Fruit fly (Drosophila melanogaster) S2 (cell line): Measurements from ENCODE around the gene CG13252.

Source experiments
- CG8478 ChIP-seq: fragments of >200 bp; optimal IDR thresholded peaks from 2 replicates; lab custom pipeline; 2018
- CTCF ChIP-seq, 2 experiments: fragments of >200 bp; optimal IDR thresholded peaks; 2 replicates each; lab custom pipeline; 2018

Gene CG13252

dm6 chr3L:20761482-20761881 lies 31.1 kb downstream of the CG13252 start:
- TF ChIP-seq CG8478 (lab: Kevin White, UChicago) (no peak), CTCF (optimal IDR thresholded peaks at IDR 0.05; lab: Kevin White, UChicago) (no peak)

- no peak for TF ChIP-seq CG8478 (lab: Kevin White, UChicago)
- no peak for TF ChIP-seq CTCF (optimal IDR thresholded peaks at IDR 0.05; lab: Kevin White, UChicago)
These were observed 36.8 kb downstream of the CG13252 start for dm6 chr3L:20767227-20767626.

- TF ChIP-seq CTCF (optimal IDR thresholded peaks at IDR 0.05; lab: Kevin White, UChicago) (peak in 1 of 2 experiments; percentile 9), CG8478 (lab: Kevin White, UChicago) (no peak)
These were observed 39.0 kb downstream of the CG13252 start, which contains the start of the genes CG4074 and CG4186 for dm6 chr3L:20769350-20769749. TSS of gene CG4074 (minus strand) at chr3L:20769500. TSS of gene CG4186 (plus strand) at chr3L:20769586.

- TF ChIP-seq CTCF (optimal IDR thresholded peaks at IDR 0.05; lab: Kevin White, UChicago) (no peak), CG8478 (lab: Kevin White, UChicago) (no peak)
These were observed 40.9 kb downstream of the CG13252 start, which contains the start of the genes CG4042 and Pitslre for dm6 chr3L:20771001-20771890. TSS of gene CG4042 (minus strand) at chr3L:20771507. TSS of gene Pitslre (plus strand) at chr3L:20771528.

dm6 chr3L:20771891-20772646 lies 41.7 kb downstream of the CG13252 start:
- TF ChIP-seq CG8478 (lab: Kevin White, UChicago) (no peak), CTCF (optimal IDR thresholded peaks at IDR 0.05; lab: Kevin White, UChicago) (no peak)

dm6 chr3L:20772647-20773015 lies 42.2 kb downstream of the CG13252 start:
- no peak for TF ChIP-seq CG8478 (lab: Kevin White, UChicago)
- no peak for TF ChIP-seq CTCF (optimal IDR thresholded peaks at IDR 0.05; lab: Kevin White, UChicago)

- TF ChIP-seq CG8478 (lab: Kevin White, UChicago) (no peak), CTCF (optimal IDR thresholded peaks at IDR 0.05; lab: Kevin White, UChicago) (no peak)
These were observed 47.1 kb downstream of the CG13252 start for dm6 chr3L:20777496-20777895.

dm6 chr3L:20778224-20779063 lies 48.1 kb downstream of the CG13252 start, which contains the start of the genes Pex16 and Pex14:
TSS of gene Pex16 (minus strand) at chr3L:20778264.
TSS of gene Pex14 (plus strand) at chr3L:20778799.
- TF ChIP-seq CTCF (optimal IDR thresholded peaks at IDR 0.05; lab: Kevin White, UChicago) = no peak
- TF ChIP-seq CG8478 (lab: Kevin White, UChicago) = no peak

- no peak for TF ChIP-seq CG8478 (lab: Kevin White, UChicago)
- TF ChIP-seq CTCF (optimal IDR thresholded peaks at IDR 0.05; lab: Kevin White, UChicago) = no peak
These were observed 54.0 kb downstream of the CG13252 start for dm6 chr3L:20784394-20784793.

- TF ChIP-seq CG8478 (lab: Kevin White, UChicago) (no peak), CTCF (optimal IDR thresholded peaks at IDR 0.05; lab: Kevin White, UChicago) (no peak)
These were observed 54.7 kb downstream of the CG13252 start for dm6 chr3L:20784812-20785671.

- TF ChIP-seq CG8478 (lab: Kevin White, UChicago) = no peak
- TF ChIP-seq CTCF (optimal IDR thresholded peaks at IDR 0.05; lab: Kevin White, UChicago) = peak in 1 of 2 experiments; percentile 33
These were observed 55.5 kb downstream of the CG13252 start, which contains the start of gene Pcif1 for dm6 chr3L:20785742-20786427. TSS of gene Pcif1 (minus strand) at chr3L:20786197.

- TF ChIP-seq CG8478 (lab: Kevin White, UChicago) (no peak), CTCF (optimal IDR thresholded peaks at IDR 0.05; lab: Kevin White, UChicago) (no peak)
These were observed 57.5 kb downstream of the CG13252 start, which contains the start of gene CG11396 for dm6 chr3L:20787835-20788380. TSS of gene CG11396 (minus strand) at chr3L:20788137.
